Fruit fly (Drosophila melanogaster): ENCODE results near the gene sbm.

Gene sbm

DNA sequence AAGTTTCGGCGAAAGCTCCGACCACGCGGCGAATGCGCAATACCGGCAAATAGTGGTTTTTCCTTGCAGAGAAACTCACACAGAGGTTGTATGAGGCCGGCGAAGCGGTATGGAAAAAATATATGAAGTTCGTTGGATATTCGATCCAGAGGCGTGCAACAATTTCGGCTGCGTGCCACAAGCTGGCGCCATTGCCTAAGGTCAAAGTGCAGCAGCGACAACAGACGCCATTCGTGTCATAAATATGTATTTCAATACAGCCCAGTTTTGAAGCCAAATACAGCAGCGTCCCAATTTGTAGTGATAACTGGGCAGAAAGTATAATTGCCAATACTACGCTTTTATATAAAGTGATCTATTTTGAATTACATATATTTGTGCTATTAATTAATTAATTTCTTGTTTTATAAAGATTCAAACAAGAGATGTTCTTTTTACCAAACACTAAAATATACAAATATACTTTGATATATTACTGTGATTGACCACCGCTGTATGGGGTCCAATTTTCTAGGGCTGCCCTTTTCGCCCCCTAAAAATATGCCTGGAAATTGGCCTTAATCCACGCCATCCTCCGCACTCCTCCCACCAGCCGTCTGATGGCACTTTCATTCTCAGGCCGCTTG is 13.3 kb downstream of the sbm start:
- TF ChIP-seq noc (tag; optimal IDR thresholded peaks at IDR 0.05), result no peak

DNA sequence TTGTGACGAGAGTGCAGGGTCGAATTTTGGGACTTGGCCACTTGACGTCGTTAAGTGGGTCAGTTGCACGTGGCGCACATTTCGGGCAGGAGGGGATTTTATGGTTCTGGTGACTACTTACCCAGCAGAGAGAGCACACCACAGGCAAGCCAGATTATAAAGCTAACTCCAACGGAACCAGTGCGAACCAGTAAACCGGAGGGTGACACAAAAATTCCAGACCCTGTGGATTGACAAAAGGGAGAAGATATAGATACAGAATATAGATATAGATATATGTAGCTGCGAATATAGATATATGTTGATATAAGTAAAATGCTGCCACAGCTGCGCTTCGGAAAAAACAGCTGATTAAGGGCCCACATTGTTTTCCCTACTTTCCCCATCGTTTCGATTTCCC is 13.9 kb downstream of the sbm start:
- TF ChIP-seq noc (tag; optimal IDR thresholded peaks at IDR 0.05), result no peak

DNA sequence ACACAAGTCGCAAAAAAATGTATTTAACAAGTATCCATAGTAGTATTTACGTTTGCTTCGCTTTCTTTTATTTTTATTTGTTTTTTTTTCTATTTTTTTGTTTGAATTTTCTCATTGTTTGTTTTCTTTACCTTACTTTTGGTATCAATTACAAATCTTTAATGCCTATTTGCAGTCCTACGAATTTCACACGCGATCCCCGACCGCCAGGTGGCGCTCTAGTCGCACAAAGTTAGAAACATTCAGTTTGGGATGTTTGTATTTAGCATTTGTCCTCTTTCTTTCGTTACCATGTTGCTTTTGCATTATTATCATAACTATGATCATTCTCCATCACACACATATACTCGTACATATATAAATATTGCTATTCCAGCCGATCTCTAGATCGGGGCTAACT is 17.1 kb downstream of the sbm start:
- TF ChIP-seq noc (tag; optimal IDR thresholded peaks at IDR 0.05), result no peak

DNA sequence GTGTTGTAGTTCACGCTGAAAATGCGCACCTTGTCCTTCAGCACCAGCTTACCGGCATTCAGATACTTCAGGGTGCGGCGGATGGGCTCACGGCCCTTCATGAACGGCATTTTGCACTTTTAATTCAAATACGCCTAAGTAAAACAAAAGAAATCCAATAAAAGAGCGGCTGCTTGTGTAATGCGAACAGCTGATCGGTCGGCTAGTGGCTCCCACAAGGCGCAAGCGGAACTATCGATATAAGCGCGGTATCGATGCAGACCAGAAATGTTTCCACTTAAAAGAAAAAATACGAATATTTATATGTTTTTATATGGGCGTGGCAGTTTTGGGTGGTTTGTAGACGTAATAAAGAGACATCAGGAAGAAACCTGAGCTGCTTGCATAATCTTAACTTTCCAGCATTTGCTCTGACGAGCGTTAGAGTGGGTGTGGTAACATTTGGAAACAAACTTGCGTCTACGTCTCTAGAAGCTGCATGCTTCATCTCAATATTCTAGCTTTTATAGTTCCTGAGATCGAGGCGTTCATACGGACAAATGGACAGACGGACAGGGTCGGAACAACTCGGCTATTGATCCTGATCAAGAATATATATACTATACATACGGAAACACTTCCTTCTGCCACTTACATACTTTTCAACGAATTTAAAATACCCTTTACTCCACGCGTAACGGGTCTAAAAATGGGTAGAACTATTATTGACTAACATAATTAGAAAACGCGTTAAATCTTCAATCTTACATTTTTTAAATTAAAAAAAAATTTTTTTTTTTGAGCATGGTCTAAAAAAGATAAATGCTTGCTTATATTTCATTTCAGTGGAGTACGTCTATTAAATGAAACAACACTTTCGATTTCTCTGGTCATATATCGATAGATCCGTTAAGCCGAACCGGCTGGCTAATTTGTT is 19.3 kb downstream of the sbm start, which contains the start of the genes mRpS25 and nmdyn-D6:
Gene mRpS25, minus strand, starts transcription at position 199 of the 916 bp plus-strand sequence.
Gene nmdyn-D6, plus strand, starts transcription at position 894 of the 916 bp plus-strand sequence.
- TF ChIP-seq noc (tag; optimal IDR thresholded peaks at IDR 0.05), result no peak

DNA sequence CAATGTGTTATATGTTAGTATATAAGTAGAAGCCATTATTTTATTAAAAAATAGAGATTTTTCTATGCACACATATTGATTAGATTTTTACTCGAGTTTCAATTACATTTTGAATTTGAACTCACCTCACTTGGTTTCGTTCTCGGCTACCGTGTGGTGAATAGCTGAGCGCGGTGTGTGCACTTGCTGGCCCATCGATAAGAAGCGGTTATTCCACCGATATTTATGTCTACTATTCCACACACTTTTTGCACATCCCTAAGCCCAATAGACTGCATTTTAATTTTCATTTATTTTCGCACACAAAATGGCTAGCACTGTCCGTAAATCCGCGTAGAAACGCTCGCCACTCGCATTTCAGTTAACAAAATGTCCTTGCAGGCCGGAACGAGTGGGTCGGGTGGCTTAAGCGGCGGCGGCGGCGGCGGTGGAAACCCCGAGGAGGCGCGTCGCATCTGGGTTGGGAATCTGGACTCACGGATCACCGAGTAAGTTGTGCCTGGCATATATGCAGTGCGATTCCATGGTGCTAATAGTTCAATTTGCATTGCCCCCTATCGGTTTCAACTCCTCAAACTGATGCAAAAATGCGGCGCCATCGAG is 21.9 kb downstream of the sbm start, which contains the start of gene CG14414:
Gene CG14414, plus strand, starts transcription at position 242 of the 603 bp plus-strand sequence.
- TF ChIP-seq noc (tag; optimal IDR thresholded peaks at IDR 0.05), result no peak

Data from whole organism, larva.